Worm (Caenorhabditis elegans) whole organism, early embryonic: ENCODE results near the gene hlh-8.

Source experiments
- B0310.2 ChIP-seq: sonication (generic microtip); optimal IDR thresholded peaks from 2 replicates; lab custom pipeline; 2016; ENCODE audit warnings: mild to moderate bottlenecking, missing genetic modification characterization, missing compliant biosample characterization
- F13C5.2 ChIP-seq: sonication (generic microtip); optimal IDR thresholded peaks from 2 replicates; lab custom pipeline; 2017; ENCODE audit warnings: mild to moderate bottlenecking, missing genetic modification characterization, inconsistent platforms, missing compliant biosample characterization
- aly-1 ChIP-seq: sonication (generic microtip); optimal IDR thresholded peaks from 2 replicates; lab custom pipeline; 2016; ENCODE audit warnings: missing genetic modification characterization, missing compliant biosample characterization
- ama-1 ChIP-seq: fragments of 150-350 bp; optimal IDR thresholded peaks from 2 replicates; lab custom pipeline; 2014
- ceh-13 ChIP-seq: fragments of 200-800 bp; sonication (Bioruptor generic); optimal IDR thresholded peaks from 2 replicates; lab custom pipeline; 2018; ENCODE audit warnings: mild to moderate bottlenecking, missing genetic modification characterization, missing compliant biosample characterization
- ceh-36 ChIP-seq: sonication (generic microtip); optimal IDR thresholded peaks from 2 replicates; lab custom pipeline; 2016; ENCODE audit warnings: missing genetic modification characterization, inconsistent platforms, missing compliant biosample characterization
- ets-7 ChIP-seq: sonication (generic microtip); optimal IDR thresholded peaks from 2 replicates; lab custom pipeline; 2016; ENCODE audit warnings: missing genotype, missing genetic modification characterization, missing compliant biosample characterization
- flt-1 ChIP-seq: fragments of 200-800 bp; sonication (Bioruptor generic); IDR thresholded peaks from 2 replicates; pipeline ENCODE4 v1.3.6; 2022; ENCODE audit warnings: missing genetic modification characterization, missing compliant biosample characterization
- hmbx-1 ChIP-seq: sonication (generic microtip); optimal IDR thresholded peaks from 2 replicates; lab custom pipeline; 2016; ENCODE audit warnings: mild to moderate bottlenecking, missing genetic modification characterization, missing compliant biosample characterization
- hmg-4 ChIP-seq: fragments of 200-800 bp; sonication (Bioruptor generic); optimal IDR thresholded peaks from 2 replicates; lab custom pipeline; 2018; ENCODE audit warnings: mild to moderate bottlenecking, missing genetic modification characterization, missing compliant biosample characterization
- hnd-1 ChIP-seq: sonication (generic microtip); optimal IDR thresholded peaks from 2 replicates; lab custom pipeline; 2016; ENCODE audit warnings: missing genetic modification characterization, missing compliant biosample characterization
- pes-1 ChIP-seq: fragments of 200-800 bp; sonication (Bioruptor generic); IDR thresholded peaks from 2 replicates; pipeline ENCODE4 v1.3.6; 2022; ENCODE audit warnings: missing genetic modification reagents, missing genetic modification characterization, missing compliant biosample characterization
- scrt-1 ChIP-seq: fragments of 200-800 bp; sonication (Bioruptor generic); IDR thresholded peaks from 2 replicates; pipeline ENCODE4 v1.3.6; 2022; ENCODE audit warnings: missing genetic modification characterization, missing compliant biosample characterization
- sea-1 ChIP-seq: fragments of 200-800 bp; sonication (Bioruptor generic); conservative IDR thresholded peaks from 2 replicates; pipeline ENCODE4 v1.3.6; 2022; ENCODE audit warnings: missing genetic modification characterization, missing compliant biosample characterization
- tbx-11 ChIP-seq: fragments of 200-800 bp; sonication (Bioruptor generic); IDR thresholded peaks from 2 replicates; pipeline ENCODE4 v1.3.6; 2022; ENCODE audit warnings: missing genetic modification characterization, missing compliant biosample characterization
- tbx-37 ChIP-seq: fragments of 200-800 bp; sonication (Bioruptor generic); conservative IDR thresholded peaks from 2 replicates; pipeline ENCODE4 v1.3.6; 2022; ENCODE audit warnings: missing genetic modification reagents, missing genetic modification characterization, missing compliant biosample characterization
- tra-4 ChIP-seq: sonication (generic microtip); optimal IDR thresholded peaks from 2 replicates; lab custom pipeline; 2017; ENCODE audit warnings: missing genetic modification characterization, missing compliant biosample characterization

hlh-8 gene

DNA sequence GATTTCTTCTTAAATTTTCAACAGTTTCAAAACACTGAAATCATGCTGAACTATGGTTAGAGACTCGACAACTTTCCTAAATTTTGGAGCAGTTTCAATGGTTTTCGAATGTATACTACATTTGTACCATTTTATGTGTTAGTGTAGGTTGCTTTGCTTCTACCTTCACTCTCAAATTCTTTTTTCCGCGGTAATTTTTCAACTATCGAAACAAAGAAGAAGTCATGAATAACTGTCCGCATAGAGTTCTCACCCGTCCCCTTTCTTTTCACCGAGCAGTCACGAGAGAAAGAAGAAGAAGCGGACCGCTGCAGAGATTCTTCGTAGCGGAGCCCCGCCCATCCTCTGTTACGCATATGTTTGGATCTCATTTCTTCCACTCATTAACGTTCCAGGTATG lies at the start of gene hlh-8:
TSS of gene hlh-8 (plus strand) at position 301 of the 400 bp plus-strand sequence.
- no peak for TF ChIP-seq B0310.2 (tag; lab: Kevin White, UChicago)
- no peak for TF ChIP-seq tbx-11 (GFP tag; lab: Robert Waterston, UW)
- TF ChIP-seq tbx-37 (GFP tag; lab: Robert Waterston, UW): no peak
- no peak for TF ChIP-seq hmg-4 (GFP tag; lab: Kevin White, UChicago)
- no peak for TF ChIP-seq ceh-13 (GFP tag; lab: Kevin White, UChicago)
- TF ChIP-seq ets-7 (tag; lab: Kevin White, UChicago): no peak
- no peak for TF ChIP-seq F13C5.2 (tag; lab: Kevin White, UChicago)
- TF ChIP-seq ceh-36 (tag; lab: Kevin White, UChicago): no peak
- TF ChIP-seq pes-1 (GFP tag; lab: Robert Waterston, UW): no peak
- no peak for TF ChIP-seq scrt-1
- no peak for TF ChIP-seq hnd-1
- no peak for TF ChIP-seq tra-4
- no peak for TF ChIP-seq hmbx-1 (tag; lab: Kevin White, UChicago)

DNA sequence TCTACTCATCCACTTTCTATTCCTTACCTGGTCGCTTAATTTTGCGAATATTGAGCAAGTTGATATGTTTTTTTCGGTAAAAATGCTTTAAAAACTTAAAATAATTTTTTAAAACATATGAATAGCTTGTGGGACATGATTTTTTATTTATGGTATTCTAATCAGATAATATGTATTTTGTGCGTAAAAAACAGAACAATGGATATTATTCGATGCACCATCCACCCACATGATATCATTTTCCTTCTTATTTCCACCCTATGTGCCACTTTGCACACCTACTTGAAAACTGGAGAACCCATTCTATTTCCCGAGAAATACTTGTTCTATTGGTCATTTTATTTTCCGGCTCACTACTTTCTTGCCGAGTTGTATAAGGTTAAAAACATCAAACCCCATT lies 49.0 kb upstream of the hlh-8 start, which contains the start of gene C18A11.2:
TSS of gene C18A11.2 (plus strand) at position 301 of the 400 bp plus-strand sequence.
- no peak for TF ChIP-seq flt-1 (GFP tag; lab: Robert Waterston, UW)
- no peak for TF ChIP-seq aly-1 (tag; lab: Kevin White, UChicago)
- no peak for TF ChIP-seq B0310.2 (tag; lab: Kevin White, UChicago)
- no peak for TF ChIP-seq tbx-11 (GFP tag; lab: Robert Waterston, UW)
- TF ChIP-seq tbx-37 (GFP tag; lab: Robert Waterston, UW): no peak
- TF ChIP-seq tra-4: no peak
- TF ChIP-seq hmg-4 (GFP tag; lab: Kevin White, UChicago): no peak
- TF ChIP-seq F13C5.2 (tag; lab: Kevin White, UChicago): no peak
- no peak for TF ChIP-seq pes-1 (GFP tag; lab: Robert Waterston, UW)
- TF ChIP-seq ama-1 (lab: Kevin White, UChicago): no peak
- no peak for TF ChIP-seq sea-1
- TF ChIP-seq ceh-36 (tag; lab: Kevin White, UChicago): no peak
- no peak for TF ChIP-seq hmbx-1 (tag; lab: Kevin White, UChicago)
- TF ChIP-seq hnd-1: no peak
- TF ChIP-seq ets-7 (tag; lab: Kevin White, UChicago): no peak
- TF ChIP-seq scrt-1: no peak
- no peak for TF ChIP-seq ceh-13 (GFP tag; lab: Kevin White, UChicago)

ce11 chrX:8069293-8069692 lies 47.0 kb upstream of the hlh-8 start, which contains the start of gene C18A11.1:
Gene C18A11.1 (plus strand): TSS chrX:8069328.
- TF ChIP-seq B0310.2 (tag; lab: Kevin White, UChicago): no peak
- TF ChIP-seq tra-4: no peak
- TF ChIP-seq pes-1 (GFP tag; lab: Robert Waterston, UW): no peak
- TF ChIP-seq hnd-1: no peak
- no peak for TF ChIP-seq flt-1 (GFP tag; lab: Robert Waterston, UW)
- TF ChIP-seq F13C5.2 (tag; lab: Kevin White, UChicago): no peak
- TF ChIP-seq ceh-36 (tag; lab: Kevin White, UChicago): no peak
- no peak for TF ChIP-seq scrt-1
- no peak for TF ChIP-seq aly-1 (tag; lab: Kevin White, UChicago)
- TF ChIP-seq hmg-4 (GFP tag; lab: Kevin White, UChicago): no peak
- no peak for TF ChIP-seq ceh-13 (GFP tag; lab: Kevin White, UChicago)
- no peak for TF ChIP-seq sea-1
- TF ChIP-seq hmbx-1 (tag; lab: Kevin White, UChicago): no peak
- no peak for TF ChIP-seq tbx-37 (GFP tag; lab: Robert Waterston, UW)
- no peak for TF ChIP-seq ets-7 (tag; lab: Kevin White, UChicago)
- no peak for TF ChIP-seq tbx-11 (GFP tag; lab: Robert Waterston, UW)
- no peak for TF ChIP-seq ama-1 (lab: Kevin White, UChicago)

DNA sequence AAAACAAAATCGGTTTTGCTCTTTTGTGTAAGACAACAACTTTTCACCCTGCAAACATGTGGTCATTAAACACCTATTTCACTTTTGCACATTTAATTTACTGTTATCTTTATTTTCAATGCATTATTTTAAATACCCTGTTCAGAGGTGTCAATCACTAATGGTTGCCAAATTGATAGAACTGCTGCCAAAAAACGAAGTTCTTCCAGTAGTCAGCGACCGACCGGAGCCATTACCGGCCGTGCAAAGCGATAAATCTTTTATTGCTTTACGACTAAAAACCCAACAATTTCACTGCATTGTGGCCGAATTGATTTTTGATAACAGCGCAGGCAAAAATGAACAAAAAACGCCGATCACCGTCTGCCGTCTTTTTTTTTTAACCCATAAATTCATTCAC lies 41.7 kb upstream of the hlh-8 start:
- TF ChIP-seq tbx-37 (GFP tag; lab: Robert Waterston, UW) (no peak), hnd-1 (no peak), F13C5.2 (tag; lab: Kevin White, UChicago) (no peak), ets-7 (tag; lab: Kevin White, UChicago) (no peak), scrt-1 (no peak), hmbx-1 (tag; lab: Kevin White, UChicago) (no peak), tbx-11 (GFP tag; lab: Robert Waterston, UW) (no peak)

ce11 chrX:8077748-8078147 lies 38.5 kb upstream of the hlh-8 start, which contains the start of gene C46F2.1:
Gene C46F2.1 (plus strand): TSS chrX:8078048.
- no peak for TF ChIP-seq aly-1 (tag; lab: Kevin White, UChicago)
- no peak for TF ChIP-seq hmg-4 (GFP tag; lab: Kevin White, UChicago)
- TF ChIP-seq tra-4: no peak
- no peak for TF ChIP-seq tbx-11 (GFP tag; lab: Robert Waterston, UW)
- TF ChIP-seq tbx-37 (GFP tag; lab: Robert Waterston, UW): no peak
- no peak for TF ChIP-seq hnd-1
- no peak for TF ChIP-seq B0310.2 (tag; lab: Kevin White, UChicago)
- TF ChIP-seq ceh-13 (GFP tag; lab: Kevin White, UChicago): no peak

DNA sequence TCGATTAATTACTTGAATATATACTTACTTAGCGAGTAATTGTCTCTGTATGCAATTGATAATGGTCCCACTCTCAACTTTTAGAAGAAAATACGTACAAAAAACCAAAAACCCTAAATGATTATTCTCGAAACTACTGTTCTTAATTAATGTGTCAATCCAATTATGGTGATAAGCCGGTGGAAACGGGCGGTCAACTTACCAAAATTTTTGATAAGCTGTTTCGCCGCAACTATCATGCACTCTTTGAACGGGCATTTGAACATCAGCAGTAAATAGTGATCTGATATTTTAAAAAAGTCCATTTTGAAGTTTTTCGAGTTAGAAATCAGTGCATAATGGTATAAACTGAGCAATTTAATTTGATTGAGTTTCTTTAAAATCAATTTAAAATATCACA lies 37.9 kb upstream of the hlh-8 start:
- no peak for TF ChIP-seq B0310.2 (tag; lab: Kevin White, UChicago)
- TF ChIP-seq hmbx-1 (tag; lab: Kevin White, UChicago): no peak
- no peak for TF ChIP-seq ceh-36 (tag; lab: Kevin White, UChicago)
- no peak for TF ChIP-seq tbx-37 (GFP tag; lab: Robert Waterston, UW)
- TF ChIP-seq tra-4: no peak
- no peak for TF ChIP-seq aly-1 (tag; lab: Kevin White, UChicago)
- TF ChIP-seq F13C5.2 (tag; lab: Kevin White, UChicago): no peak
- TF ChIP-seq ama-1 (lab: Kevin White, UChicago): no peak
- no peak for TF ChIP-seq ceh-13 (GFP tag; lab: Kevin White, UChicago)
- no peak for TF ChIP-seq flt-1 (GFP tag; lab: Robert Waterston, UW)
- no peak for TF ChIP-seq pes-1 (GFP tag; lab: Robert Waterston, UW)
- no peak for TF ChIP-seq hnd-1
- TF ChIP-seq sea-1: no peak
- no peak for TF ChIP-seq hmg-4 (GFP tag; lab: Kevin White, UChicago)
- TF ChIP-seq scrt-1: no peak
- TF ChIP-seq ets-7 (tag; lab: Kevin White, UChicago): no peak

DNA sequence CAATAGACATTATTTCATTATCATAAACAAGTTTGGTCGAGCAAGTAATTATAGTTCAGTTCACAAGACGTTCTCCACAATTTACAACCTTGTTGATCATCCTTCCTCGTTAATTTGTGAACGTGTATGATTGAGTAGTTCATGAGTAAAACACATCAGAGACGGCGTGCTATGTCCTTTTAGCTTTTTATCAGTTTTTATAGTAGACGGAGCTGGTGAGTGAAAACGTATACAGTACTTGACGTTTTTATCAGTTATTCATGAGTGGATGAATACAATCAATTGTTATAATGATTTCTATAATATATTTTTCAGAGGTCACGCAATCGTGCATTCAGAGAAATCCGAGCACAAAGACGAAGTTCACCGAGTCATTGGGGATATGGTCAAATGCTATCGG lies 37.4 kb upstream of the hlh-8 start:
- TF ChIP-seq F13C5.2 (tag; lab: Kevin White, UChicago) (no peak), pes-1 (GFP tag; lab: Robert Waterston, UW) (no peak), hmbx-1 (tag; lab: Kevin White, UChicago) (no peak), ets-7 (tag; lab: Kevin White, UChicago) (no peak), tbx-37 (GFP tag; lab: Robert Waterston, UW) (no peak), flt-1 (GFP tag; lab: Robert Waterston, UW) (no peak), ceh-13 (GFP tag; lab: Kevin White, UChicago) (no peak), sea-1 (no peak), ama-1 (lab: Kevin White, UChicago) (no peak), hmg-4 (GFP tag; lab: Kevin White, UChicago) (no peak), ceh-36 (tag; lab: Kevin White, UChicago) (no peak), aly-1 (tag; lab: Kevin White, UChicago) (no peak), B0310.2 (tag; lab: Kevin White, UChicago) (no peak), scrt-1 (no peak), tbx-11 (GFP tag; lab: Robert Waterston, UW) (no peak), hnd-1 (no peak), tra-4 (no peak)
